Worm (Caenorhabditis elegans) whole organism, L1 larva: Measurements from ENCODE around the gene mrg-1.

ENCODE experiments used
- C04F5.9 ChIP-seq: sonication (generic microtip); optimal IDR thresholded peaks from 2 replicates; lab custom pipeline; 2016; ENCODE audit warnings: missing genetic modification characterization, missing compliant biosample characterization
- C34B4.2 ChIP-seq: sonication (generic microtip); optimal IDR thresholded peaks from 2 replicates; lab custom pipeline; 2017; ENCODE audit warnings: mild to moderate bottlenecking, missing genetic modification characterization, missing compliant biosample characterization
- Y116A8C.19 ChIP-seq: sonication (generic microtip); optimal IDR thresholded peaks from 2 replicates; lab custom pipeline; 2016; ENCODE audit warnings: missing compliant biosample characterization, missing genetic modification characterization, borderline replicate concordance
- alr-1 ChIP-seq: fragments of 200-800 bp; sonication (Bioruptor generic); optimal IDR thresholded peaks from 2 replicates; lab custom pipeline; 2018; ENCODE audit warnings: borderline replicate concordance, mild to moderate bottlenecking, missing genetic modification characterization, missing compliant biosample characterization
- ama-1 ChIP-seq: fragments of 150-350 bp; optimal IDR thresholded peaks from 2 replicates; lab custom pipeline; 2014
- blmp-1 ChIP-seq: fragments of 150-350 bp; optimal IDR thresholded peaks from 2 replicates; lab custom pipeline; 2014; ENCODE audit warnings: missing biosample characterization, missing genetic modification characterization
- ceh-82 ChIP-seq, 3 experiments: fragments of 150-350 bp in 1 of 3; sonication (generic microtip) in 2 of 3; optimal IDR thresholded peaks; 2 replicates each; lab custom pipeline; 2014 to 2017; ENCODE audit warnings: missing biosample characterization in 3 of 3, missing genetic modification characterization in 3 of 3
- dpl-1 ChIP-seq, 3 experiments: fragments of 150-350 bp in 2 of 3; sonication (generic microtip) in 1 of 3; optimal IDR thresholded peaks; 2 replicates each; lab custom pipeline; 2014 to 2017; ENCODE audit warnings: missing biosample characterization in 3 of 3, missing genetic modification characterization in 3 of 3, missing genetic modification reagents in 3 of 3
- efl-1 ChIP-seq, 4 experiments: fragments of 150-350 bp; optimal IDR thresholded peaks in 3 of 4; peaks in 1 of 4; 1 replicate in 1 of 4; 2 replicates in 3 of 4; lab custom pipeline; 2014; ENCODE audit warnings: missing biosample characterization in 2 of 4, missing genetic modification characterization in 2 of 4, missing genetic modification reagents in 2 of 4
- egl-27 ChIP-seq, 2 experiments: fragments of 150-350 bp in 1 of 2; sonication (generic microtip); optimal IDR thresholded peaks; 3 replicates each; lab custom pipeline; 2017 to 2018; ENCODE audit warnings: missing biosample characterization in 2 of 2, missing genetic modification characterization in 2 of 2, missing genetic modification reagents in 2 of 2
- elt-2 ChIP-seq: sonication (generic microtip); optimal IDR thresholded peaks from 2 replicates; lab custom pipeline; 2016; ENCODE audit warnings: missing genetic modification characterization, mild to moderate bottlenecking, inconsistent platforms, missing compliant biosample characterization, missing genetic modification reagents
- ets-5 ChIP-seq: fragments of 200-800 bp; sonication (Bioruptor generic); IDR thresholded peaks from 2 replicates; pipeline ENCODE4 v1.3.6; 2022; ENCODE audit warnings: missing genetic modification characterization, missing compliant biosample characterization
- fkh-10 ChIP-seq: sonication (generic microtip); optimal IDR thresholded peaks from 2 replicates; lab custom pipeline; 2017; ENCODE audit warnings: missing biosample characterization, missing genetic modification reagents, missing genetic modification characterization
- fkh-8 ChIP-seq: sonication (generic microtip); optimal IDR thresholded peaks from 2 replicates; lab custom pipeline; 2016; ENCODE audit warnings: mild to moderate bottlenecking, missing genetic modification characterization, missing compliant biosample characterization
- fos-1 ChIP-seq: fragments of 150-350 bp; optimal IDR thresholded peaks from 2 replicates; lab custom pipeline; 2014; ENCODE audit warnings: missing biosample characterization, missing genetic modification characterization
- grh-1 ChIP-seq: fragments of 200-800 bp; sonication (Bioruptor generic); IDR thresholded peaks from 2 replicates; pipeline ENCODE4 v1.3.6; 2022; ENCODE audit warnings: missing genetic modification reagents, missing genetic modification characterization, missing compliant biosample characterization
- hlh-17 ChIP-seq: fragments of 200-800 bp; sonication (Bioruptor generic); optimal IDR thresholded peaks from 2 replicates; lab custom pipeline; 2018; ENCODE audit warnings: missing genetic modification characterization, mild to moderate bottlenecking, missing compliant biosample characterization, moderate library complexity, borderline replicate concordance
- hpl-2 ChIP-seq: fragments of 150-350 bp; optimal IDR thresholded peaks from 2 replicates; lab custom pipeline; 2014; ENCODE audit warnings: missing biosample characterization, missing genetic modification reagents, missing genetic modification characterization
- jun-1 ChIP-seq: fragments of 150-350 bp; optimal IDR thresholded peaks from 2 replicates; lab custom pipeline; 2014; ENCODE audit warnings: missing biosample characterization, missing genetic modification reagents, missing genetic modification characterization
- lin-13 ChIP-seq: fragments of 150-350 bp; optimal IDR thresholded peaks from 2 replicates; lab custom pipeline; 2014; ENCODE audit warnings: missing biosample characterization, missing genetic modification reagents, missing genetic modification characterization
- lin-14 ChIP-seq: fragments of 200-800 bp; sonication (Bioruptor generic); optimal IDR thresholded peaks from 2 replicates; lab custom pipeline; 2018; ENCODE audit warnings: mild to moderate bottlenecking, missing genetic modification characterization, moderate library complexity, missing compliant biosample characterization
- lin-15B ChIP-seq: fragments of 150-350 bp; sonication (generic microtip); optimal IDR thresholded peaks from 3 replicates; lab custom pipeline; 2014; ENCODE audit warnings: missing biosample characterization, missing genetic modification characterization
- lin-35 ChIP-seq, 2 experiments: fragments of 150-350 bp; optimal IDR thresholded peaks; 2 replicates each; lab custom pipeline; 2014; ENCODE audit warnings: missing biosample characterization in 2 of 2, missing genetic modification characterization in 2 of 2, missing genetic modification reagents in 2 of 2
- lsy-2 ChIP-seq, 2 experiments: fragments of 150-350 bp; optimal IDR thresholded peaks; 2 replicates each; lab custom pipeline; 2014; ENCODE audit warnings: missing biosample characterization in 2 of 2, missing genetic modification characterization in 2 of 2
- mdl-1 ChIP-seq, 2 experiments: fragments of 150-350 bp; optimal IDR thresholded peaks; 2 replicates each; lab custom pipeline; 2014 to 2017; ENCODE audit warnings: missing biosample characterization in 2 of 2, missing genetic modification characterization in 2 of 2, inconsistent platforms in 1 of 2
- mep-1 ChIP-seq: fragments of 150-350 bp; optimal IDR thresholded peaks from 2 replicates; lab custom pipeline; 2014; ENCODE audit warnings: missing biosample characterization, missing genetic modification characterization
- nhr-11 ChIP-seq: fragments of 150-350 bp; optimal IDR thresholded peaks from 2 replicates; lab custom pipeline; 2014; ENCODE audit warnings: missing biosample characterization, missing genetic modification characterization
- nhr-19 ChIP-seq: fragments of 200-800 bp; sonication (Bioruptor generic); conservative IDR thresholded peaks from 2 replicates; pipeline ENCODE4 v1.3.6; 2022; ENCODE audit warnings: missing genetic modification characterization, missing compliant biosample characterization
- nhr-237 ChIP-seq: fragments of 150-350 bp; optimal IDR thresholded peaks from 2 replicates; lab custom pipeline; 2014; ENCODE audit warnings: missing biosample characterization, missing genetic modification characterization
- nhr-47 ChIP-seq: sonication (generic microtip); optimal IDR thresholded peaks from 2 replicates; lab custom pipeline; 2016; ENCODE audit warnings: mild to moderate bottlenecking, missing genetic modification characterization, moderate library complexity, missing compliant biosample characterization
- nhr-71 ChIP-seq: sonication (generic microtip); optimal IDR thresholded peaks from 2 replicates; lab custom pipeline; 2016; ENCODE audit warnings: mild to moderate bottlenecking, missing genetic modification characterization, moderate library complexity, missing compliant biosample characterization
- nhr-76 ChIP-seq: sonication (generic microtip); optimal IDR thresholded peaks from 2 replicates; lab custom pipeline; 2017; ENCODE audit warnings: missing biosample characterization, missing genetic modification characterization
- nhr-77 ChIP-seq: fragments of 150-350 bp; optimal IDR thresholded peaks from 2 replicates; lab custom pipeline; 2014; ENCODE audit warnings: missing biosample characterization, missing genetic modification characterization
- rnt-1 ChIP-seq: sonication (generic microtip); optimal IDR thresholded peaks from 2 replicates; lab custom pipeline; 2016; ENCODE audit warnings: mild to moderate bottlenecking, missing genetic modification characterization, moderate library complexity, missing compliant biosample characterization
- skn-1 ChIP-seq: fragments of 150-350 bp; optimal IDR thresholded peaks from 2 replicates; lab custom pipeline; 2014; ENCODE audit warnings: missing biosample characterization, missing genetic modification characterization
- snpc-4 ChIP-seq: fragments of 150-350 bp; optimal IDR thresholded peaks from 2 replicates; lab custom pipeline; 2014; ENCODE audit warnings: missing biosample characterization, missing genetic modification characterization
- sup-37 ChIP-seq: fragments of 200-800 bp; sonication (Bioruptor generic); optimal IDR thresholded peaks from 2 replicates; lab custom pipeline; 2018; ENCODE audit warnings: mild to moderate bottlenecking, missing genetic modification characterization, missing compliant biosample characterization
- tbx-2 ChIP-seq: sonication (generic microtip); optimal IDR thresholded peaks from 2 replicates; lab custom pipeline; 2016; ENCODE audit warnings: missing genetic modification characterization, missing compliant biosample characterization
- unc-30 ChIP-seq: sonication (generic microtip); optimal IDR thresholded peaks from 2 replicates; lab custom pipeline; 2017; ENCODE audit warnings: missing biosample characterization, missing genetic modification characterization
- xbp-1 ChIP-seq: sonication (generic microtip); optimal IDR thresholded peaks from 2 replicates; lab custom pipeline; 2016; ENCODE audit warnings: missing genetic modification characterization, missing compliant biosample characterization
- ztf-4 ChIP-seq: fragments of 150-350 bp; optimal IDR thresholded peaks from 2 replicates; lab custom pipeline; 2014; ENCODE audit warnings: missing biosample characterization, missing genetic modification characterization

mrg-1 gene

DNA sequence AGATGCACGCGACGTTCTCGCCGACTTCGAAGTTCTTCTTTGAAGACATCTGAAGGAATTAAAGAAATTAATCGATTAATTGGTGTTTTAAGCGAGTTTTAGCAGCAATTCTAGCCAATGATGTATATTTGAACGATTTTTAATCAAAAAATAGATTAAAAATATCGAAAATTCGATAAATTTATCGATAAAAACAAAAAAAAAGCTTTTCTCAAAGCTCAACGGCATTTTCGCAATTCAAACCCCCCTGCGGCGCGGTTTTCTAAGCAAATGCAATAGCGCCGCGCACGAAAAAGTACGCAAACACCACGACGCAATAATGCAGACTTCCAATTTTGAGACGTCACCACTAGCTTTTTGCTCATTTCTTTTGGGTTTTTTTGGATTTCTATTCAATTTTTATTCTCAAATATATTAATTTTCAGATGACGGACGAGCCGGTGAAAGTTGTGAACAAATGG lies at the start of gene mrg-1, which contains the start of gene spcs-2 (continued):
- TF ChIP-seq hpl-2 (peak; percentile 74), xbp-1 (tag; lab: Kevin White, UChicago) (peak; percentile 97), lin-15B (tag; lab: Kevin White, UChicago) (peak; percentile 82), egl-27 (tag; optimal IDR thresholded peaks at IDR 0.05; lab: Kevin White, UChicago) (no peak), lin-14 (peak; percentile 87), sup-37 (peak; percentile 49), Y116A8C.19 (tag; lab: Kevin White, UChicago) (no peak), mdl-1 (tag; optimal IDR thresholded peaks at IDR 0.05; lab: Kevin White, UChicago) (peak in 1 of 2 experiments; percentile 71), alr-1 (no peak), unc-30 (tag; lab: Kevin White, UChicago) (no peak), nhr-237 (tag; lab: Kevin White, UChicago) (peak; percentile 61), nhr-19 (GFP tag; lab: Robert Waterston, UW) (peak; percentile 88), jun-1 (peak; percentile 54), skn-1 (tag; lab: Kevin White, UChicago) (peak; percentile 88), ama-1 (lab: Kevin White, UChicago) (no peak), nhr-77 (tag; lab: Kevin White, UChicago) (peak; percentile 73), efl-1 (optimal IDR thresholded peaks at IDR 0.05; lab: Kevin White, UChicago) (peak; percentile 89 to 90), efl-1 (GFP tag; optimal IDR thresholded peaks at IDR 0.05 in 1 of 2; lab: Kevin White, UChicago) (peak; percentile 87 to 99), hlh-17 (GFP tag; lab: Kevin White, UChicago) (no peak), ztf-4 (tag; lab: Kevin White, UChicago) (peak; percentile 74), lin-13 (peak; percentile 88), rnt-1 (tag; lab: Kevin White, UChicago) (peak; percentile 96), nhr-76 (tag; lab: Kevin White, UChicago) (no peak), ceh-82 (tag; optimal IDR thresholded peaks at IDR 0.05; lab: Kevin White, UChicago) (peak; percentile 90 to 91 (median 91)), fkh-10 (GFP tag; lab: Kevin White, UChicago) (peak; percentile 64), snpc-4 (tag; lab: Kevin White, UChicago) (peak; percentile 70), C04F5.9 (tag; lab: Kevin White, UChicago) (peak; percentile 80), mep-1 (tag; lab: Kevin White, UChicago) (peak; percentile 89), nhr-47 (tag; lab: Kevin White, UChicago) (peak; percentile 93), C34B4.2 (tag; lab: Kevin White, UChicago) (no peak), nhr-11 (no peak), ets-5 (GFP tag; lab: Robert Waterston, UW) (no peak)

DNA sequence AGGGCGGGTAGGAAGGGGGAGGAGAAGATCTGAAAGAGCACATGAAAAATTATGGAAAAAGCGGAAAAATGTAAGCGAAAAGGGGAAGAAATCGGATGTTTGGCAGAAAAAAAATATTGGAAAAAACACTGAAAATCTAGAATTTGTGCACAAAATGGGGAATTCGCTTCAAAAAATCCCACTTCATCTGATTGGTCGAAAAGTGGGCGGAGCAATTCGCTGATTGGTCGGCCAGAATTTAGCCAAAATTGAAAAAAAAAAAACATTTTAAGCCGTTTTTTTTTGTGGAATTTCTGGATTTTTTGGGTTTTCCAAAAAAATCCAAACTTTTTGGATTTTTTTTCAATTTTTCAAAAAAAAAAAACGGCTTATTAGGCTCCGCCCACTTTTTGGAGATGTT lies 46.4 kb upstream of the mrg-1 start:
- TF ChIP-seq snpc-4 (tag; lab: Kevin White, UChicago) (no peak), elt-2 (tag; lab: Kevin White, UChicago) (no peak), blmp-1 (no peak)

DNA sequence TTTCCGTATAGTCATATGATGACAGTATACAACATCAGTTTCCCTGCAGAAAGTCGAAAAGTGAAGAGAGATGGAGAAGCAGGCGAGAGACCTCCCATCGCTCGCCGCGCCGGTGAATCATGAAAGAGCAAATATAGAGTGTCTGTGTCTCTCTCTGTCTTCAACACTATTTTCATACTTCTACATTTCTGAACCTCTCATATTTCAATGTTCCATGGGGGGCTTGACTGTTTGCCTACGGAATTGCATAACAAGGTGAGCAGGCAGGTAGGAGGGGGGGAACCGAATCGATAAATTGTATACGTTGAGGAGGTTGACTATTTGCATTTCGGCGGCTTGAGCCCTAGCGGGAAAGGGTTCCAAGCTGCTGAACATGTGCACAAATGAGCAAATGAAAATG lies 45.4 kb upstream of the mrg-1 start:
- TF ChIP-seq dpl-1 (GFP tag; optimal IDR thresholded peaks at IDR 0.05; lab: Kevin White, UChicago) (no peak), nhr-77 (tag; lab: Kevin White, UChicago) (peak; percentile 52), skn-1 (tag; lab: Kevin White, UChicago) (peak; percentile 37), nhr-71 (tag; lab: Kevin White, UChicago) (peak; percentile 10), lin-35 (GFP tag; optimal IDR thresholded peaks at IDR 0.05; lab: Kevin White, UChicago) (peak in 1 of 2 experiments; percentile 41), lin-14 (peak; percentile 53), lsy-2 (tag; optimal IDR thresholded peaks at IDR 0.05; lab: Kevin White, UChicago) (peak in 1 of 2 experiments; percentile 45), jun-1 (peak; percentile 70), tbx-2 (tag; lab: Kevin White, UChicago) (peak; percentile 8), fkh-8 (tag; lab: Kevin White, UChicago) (no peak), elt-2 (tag; lab: Kevin White, UChicago) (peak; percentile 13), grh-1 (GFP tag; lab: Robert Waterston, UW) (no peak), fos-1 (peak; percentile 28), efl-1 (optimal IDR thresholded peaks at IDR 0.05; lab: Kevin White, UChicago) (peak; percentile 17 to 26), efl-1 (GFP tag; optimal IDR thresholded peaks at IDR 0.05 in 1 of 2; lab: Kevin White, UChicago) (peak in 1 of 2 experiments; percentile 53)
